Fruit fly (Drosophila melanogaster): ENCODE results near the gene Mt2.

Gene Mt2

dm6 chr2L:12103231-12104210 lies 7.2 kb downstream of the Mt2 start, which contains the start of the genes Patsas and ThrRS (continued):
- peak; percentile 15 for TF ChIP-seq CG15073 (GFP tag; optimal IDR thresholded peaks at IDR 0.05)
- no peak for TF ChIP-seq CG17186 (GFP tag; optimal IDR thresholded peaks at IDR 0.05)
- TF ChIP-seq sug (tag; optimal IDR thresholded peaks at IDR 0.05), result peak; percentile 86
- TF ChIP-seq rib (GFP tag; IDR thresholded peaks at IDR 0.05), result peak; percentile 55; the same call in 1 of the 2 replicates
- TF ChIP-seq CG12155 (GFP tag; optimal IDR thresholded peaks at IDR 0.05), result peak; percentile 88
- TF ChIP-seq dpn (GFP tag; optimal IDR thresholded peaks at IDR 0.05), result peak; percentile 71 to 90
- TF ChIP-seq repo (GFP tag; optimal IDR thresholded peaks at IDR 0.05), result peak; percentile 4
- TF ChIP-seq CG9437 (GFP tag; optimal IDR thresholded peaks at IDR 0.05), result peak; percentile 72
- TF ChIP-seq CG34422 (GFP tag; IDR thresholded peaks at IDR 0.05), result peak; percentile 69
- TF ChIP-seq CG6654 (GFP tag; optimal IDR thresholded peaks at IDR 0.05), result peak; percentile 67
- peak; percentile 65 for TF ChIP-seq YL-1 (GFP tag; optimal IDR thresholded peaks at IDR 0.05)
- peak; percentile 79 for TF ChIP-seq gfzf (GFP tag; optimal IDR thresholded peaks at IDR 0.05)
- TF ChIP-seq Dfd (GFP tag; optimal IDR thresholded peaks at IDR 0.05), result peak in 1 of 2 experiments; percentile 39
- TF ChIP-seq CG16815 (GFP tag; optimal IDR thresholded peaks at IDR 0.05), result peak; percentile 87
- peak; percentile 55 for TF ChIP-seq org-1 (GFP tag; optimal IDR thresholded peaks at IDR 0.05)
- peak; percentile 82 for TF ChIP-seq lilli (GFP tag; optimal IDR thresholded peaks at IDR 0.05)
- peak; percentile 65 for TF ChIP-seq stc (GFP tag; IDR thresholded peaks at IDR 0.05)
- TF ChIP-seq CoRest (tag; optimal IDR thresholded peaks at IDR 0.05), result peak; percentile 95
- no peak for TF ChIP-seq NC2α (GFP tag; optimal IDR thresholded peaks at IDR 0.05)
- TF ChIP-seq Dref (GFP tag; IDR thresholded peaks at IDR 0.05), result peak; percentile 33; the same call in 1 of the 2 replicates
- TF ChIP-seq luna (GFP tag; optimal IDR thresholded peaks at IDR 0.05), result peak; percentile 24
- TF ChIP-seq h (optimal IDR thresholded peaks at IDR 0.05), result no peak
- peak; percentile 81 for TF ChIP-seq CG7556 (GFP tag; optimal IDR thresholded peaks at IDR 0.05)
- peak; percentile 79 for TF ChIP-seq CG18764 (GFP tag; optimal IDR thresholded peaks at IDR 0.05)
- peak; percentile 65 for TF ChIP-seq sqz (GFP tag; optimal IDR thresholded peaks at IDR 0.05)
- TF ChIP-seq caup (GFP tag; optimal IDR thresholded peaks at IDR 0.05; ENCODE audit: severe bottlenecking), result peak; percentile 86
- peak; percentile 65; the same call in 1 of the 2 replicates for TF ChIP-seq Poxn (GFP tag; IDR thresholded peaks at IDR 0.05)
- peak; percentile 89 for TF ChIP-seq CG2712 (tag; optimal IDR thresholded peaks at IDR 0.05)
- TF ChIP-seq CG7357 (GFP tag; IDR thresholded peaks at IDR 0.05), result peak; percentile 97
- TF ChIP-seq B-H2 (GFP tag; optimal IDR thresholded peaks at IDR 0.05), result peak; percentile 81
- TF ChIP-seq peb (GFP tag; IDR thresholded peaks at IDR 0.05), result peak; percentile 50; the same call in 1 of the 2 replicates
- peak; percentile 80; the same call in 2 of the 3 replicates for TF ChIP-seq ken (GFP tag; IDR thresholded peaks at IDR 0.05)
- peak; percentile 77; the same call in 2 of the 3 replicates for TF ChIP-seq CG11695 (GFP tag; IDR thresholded peaks at IDR 0.05)
- peak; percentile 91 for TF ChIP-seq CG2678 (tag; optimal IDR thresholded peaks at IDR 0.05)
- peak; percentile 87 for TF ChIP-seq al (GFP tag; IDR thresholded peaks at IDR 0.05)
- peak; percentile 43 for TF ChIP-seq CG6765 (GFP tag; optimal IDR thresholded peaks at IDR 0.05)
- TF ChIP-seq CG7271 (tag; optimal IDR thresholded peaks at IDR 0.05), result peak; percentile 47
- TF ChIP-seq Dip2 (GFP tag; IDR thresholded peaks at IDR 0.05), result peak; percentile 32; the same call in 1 of the 2 replicates
- TF ChIP-seq Asciz (GFP tag; optimal IDR thresholded peaks at IDR 0.05), result peak; percentile 72
- TF ChIP-seq CG10565 (GFP tag; optimal IDR thresholded peaks at IDR 0.05), result peak; percentile 31
- TF ChIP-seq toy (GFP tag; IDR thresholded peaks at IDR 0.05), result no peak
- peak; percentile 74; the same call in 2 of the 3 replicates for TF ChIP-seq CG11093 (GFP tag; IDR thresholded peaks at IDR 0.05)
- TF ChIP-seq sim (GFP tag; IDR thresholded peaks at IDR 0.05), result 0 out of 2 replicates have a peak, but pooled peaks have one; percentile 47
- no peak for TF ChIP-seq Deaf1 (tag; optimal IDR thresholded peaks at IDR 0.05)
- TF ChIP-seq CG10431 (GFP tag; optimal IDR thresholded peaks at IDR 0.05), result peak; percentile 33
- peak; percentile 29 to 83 for TF ChIP-seq crp (GFP tag; optimal IDR thresholded peaks at IDR 0.05)
- TF ChIP-seq dmrt11E (tag; optimal IDR thresholded peaks at IDR 0.05), result peak; percentile 85
- peak; percentile 87 for TF ChIP-seq Sox102F (GFP tag; optimal IDR thresholded peaks at IDR 0.05)
